Fruit fly (Drosophila melanogaster) whole organism, wandering third instar larva: ENCODE results near the gene CG31279.

Experiments
- Dfd ChIP-seq: fragments of >200 bp; optimal IDR thresholded peaks from 2 replicates; lab custom pipeline; 2017; ENCODE audit warnings: missing biosample characterization, missing genetic modification characterization
- Jra ChIP-seq: sonication (Bioruptor generic); optimal IDR thresholded peaks from 2 replicates; lab custom pipeline; 2016; ENCODE audit warnings: missing biosample characterization, missing genetic modification characterization
- Myc ChIP-seq: fragments of >200 bp; optimal IDR thresholded peaks from 2 replicates; lab custom pipeline; 2017
- br ChIP-seq: fragments of 200-800 bp; sonication (Bioruptor generic); optimal IDR thresholded peaks from 2 replicates; lab custom pipeline; 2016; ENCODE audit warnings: missing biosample characterization, missing genetic modification characterization
- dsf ChIP-seq: sonication (Bioruptor generic); optimal IDR thresholded peaks from 2 replicates; lab custom pipeline; 2016; ENCODE audit warnings: missing biosample characterization, missing genetic modification characterization, borderline replicate concordance
- rgr ChIP-seq: fragments of 200-800 bp; sonication (Bioruptor generic); optimal IDR thresholded peaks from 3 replicates; lab custom pipeline; 2016; ENCODE audit warnings: missing biosample characterization, mild to moderate bottlenecking, missing genetic modification characterization

dm6 chr3R:16449187-16449973 is 18.9 kb downstream of the CG31279 start:
- no peak for TF ChIP-seq Dfd (GFP tag; lab: Kevin White, UChicago)
- peak; percentile 84 for TF ChIP-seq br (GFP tag; lab: Kevin White, UChicago)
- no peak for TF ChIP-seq dsf (GFP tag; lab: Kevin White, UChicago)
- peak; percentile 88 for TF ChIP-seq rgr
- TF ChIP-seq Myc (lab: Kevin White, UChicago), result no peak
- TF ChIP-seq Jra (GFP tag; lab: Kevin White, UChicago), result peak; percentile 32
